Worm (Caenorhabditis elegans): ENCODE data around the gene F42A9.9.

DNA sequence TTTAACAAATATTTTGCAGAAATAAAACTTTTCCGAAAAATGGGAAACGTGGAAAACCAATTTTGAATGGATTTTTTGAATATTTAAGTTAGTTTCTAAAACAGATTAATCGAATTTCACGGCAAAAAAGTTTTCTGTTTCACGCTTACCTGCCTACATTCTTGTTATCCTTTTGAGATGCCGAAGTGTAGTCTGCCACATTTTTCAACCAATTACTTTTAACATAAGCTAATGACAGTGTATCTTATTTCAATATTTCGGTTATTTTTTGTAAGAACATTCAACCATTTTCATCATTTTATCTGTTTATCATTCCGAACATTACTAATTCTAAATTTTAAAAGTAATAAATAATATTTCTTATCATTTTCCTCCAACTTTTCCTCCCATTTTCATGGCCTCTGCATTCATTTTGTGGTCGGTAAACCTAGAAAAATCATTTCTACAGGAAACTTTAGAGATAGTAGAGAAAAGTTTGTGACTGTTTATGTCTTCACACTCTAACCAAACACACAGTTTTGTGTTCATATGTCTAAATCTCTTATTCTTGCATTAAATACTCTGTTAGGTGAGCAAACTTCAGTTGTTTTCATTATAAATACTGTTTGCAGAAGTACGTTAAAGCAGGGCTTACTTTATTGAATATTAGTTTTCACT, 26.6 kb downstream of the F42A9.9 start, which contains the start of the genes F42A9.17 and cyp-33E2:
- no peak for TF ChIP-seq sea-2 (GFP tag; optimal IDR thresholded peaks at IDR 0.05)
- no peak for TF ChIP-seq R02D3.7 (tag; optimal IDR thresholded peaks at IDR 0.05)
- TF ChIP-seq elt-1 (tag; optimal IDR thresholded peaks at IDR 0.05): no peak
- no peak for TF ChIP-seq ama-1 (optimal IDR thresholded peaks at IDR 0.05)
